Worm (Caenorhabditis elegans): ENCODE results near the gene tomm-40.

Gene tomm-40

DNA sequence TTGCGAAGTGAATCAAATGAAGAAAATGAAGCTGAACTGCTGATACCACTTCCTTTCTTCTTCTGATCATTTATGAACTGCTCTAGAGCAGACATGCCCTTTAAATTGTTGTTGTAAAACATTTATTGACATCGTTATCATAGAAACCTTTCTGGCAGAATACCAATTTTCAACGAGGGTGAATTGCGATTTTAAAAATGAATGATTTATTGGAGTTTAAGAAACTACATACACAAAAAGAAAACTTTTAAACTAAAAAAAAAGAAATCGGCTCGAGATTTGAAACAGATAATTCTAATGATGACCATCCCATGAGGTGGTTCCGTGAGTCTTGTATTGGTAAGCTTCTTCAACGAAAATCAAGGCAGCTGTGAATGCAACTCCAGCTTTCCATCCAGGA lies 9.3 kb downstream of the tomm-40 start, which contains the start of gene sftd-3:
TSS of gene sftd-3 (minus strand) at position 101 of the 400 bp plus-strand sequence.
- no peak for TF ChIP-seq ama-1 (optimal IDR thresholded peaks at IDR 0.05)
- no peak for TF ChIP-seq lin-39 (tag; optimal IDR thresholded peaks at IDR 0.05)
- no peak for TF ChIP-seq sma-3 (GFP tag; optimal IDR thresholded peaks at IDR 0.05)
- TF ChIP-seq snpc-4 (tag; optimal IDR thresholded peaks at IDR 0.05), result no peak
- no peak for TF ChIP-seq elt-1 (tag; optimal IDR thresholded peaks at IDR 0.05)
- TF ChIP-seq ZK546.5 (tag; optimal IDR thresholded peaks at IDR 0.05), result no peak
- no peak for TF ChIP-seq alr-1 (tag; optimal IDR thresholded peaks at IDR 0.05)
- no peak for TF ChIP-seq lin-13 (GFP tag; optimal IDR thresholded peaks at IDR 0.05)
- no peak for TF ChIP-seq ztf-4 (tag; optimal IDR thresholded peaks at IDR 0.05)
- no peak for TF ChIP-seq nhr-129 (tag; optimal IDR thresholded peaks at IDR 0.05)
- no peak for TF ChIP-seq unc-62 (GFP tag; optimal IDR thresholded peaks at IDR 0.05)
- no peak for TF ChIP-seq gmeb-1 (tag; optimal IDR thresholded peaks at IDR 0.05)
- TF ChIP-seq mbf-1 (tag; optimal IDR thresholded peaks at IDR 0.05), result no peak
- TF ChIP-seq unc-55 (GFP tag; optimal IDR thresholded peaks at IDR 0.05), result no peak
- TF ChIP-seq ztf-1 (GFP tag; conservative IDR thresholded peaks at IDR 0.05), result no peak
- no peak for TF ChIP-seq nhr-237 (tag; optimal IDR thresholded peaks at IDR 0.05)
- TF ChIP-seq zag-1 (tag; optimal IDR thresholded peaks at IDR 0.05), result no peak
- TF ChIP-seq unc-39 (tag; optimal IDR thresholded peaks at IDR 0.05), result no peak

DNA sequence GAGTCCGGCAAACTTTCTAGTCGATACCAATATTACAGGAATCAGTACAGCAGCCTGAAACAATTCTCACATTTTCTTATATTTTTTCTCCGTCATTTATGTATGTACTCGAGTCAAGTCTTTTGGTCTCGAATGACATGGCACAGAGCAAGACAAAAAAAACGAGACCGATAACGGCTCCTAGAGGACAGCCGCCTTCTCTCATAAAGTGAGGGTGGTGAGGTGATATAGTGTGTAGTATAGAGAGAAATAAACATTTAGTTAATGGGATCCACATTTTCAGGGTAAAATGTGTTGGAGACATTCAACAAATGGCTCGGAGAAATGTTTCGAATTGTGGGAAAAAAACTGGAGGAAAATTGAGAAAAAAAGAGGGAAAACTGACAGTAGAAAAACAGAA lies 11.2 kb downstream of the tomm-40 start:
- no peak for TF ChIP-seq peb-1 (tag; optimal IDR thresholded peaks at IDR 0.05)
- TF ChIP-seq mdl-1 (tag; optimal IDR thresholded peaks at IDR 0.05), result no peak
- no peak for TF ChIP-seq elt-3 (tag; optimal IDR thresholded peaks at IDR 0.05)
- TF ChIP-seq nhr-10 (tag; optimal IDR thresholded peaks at IDR 0.05), result no peak
- TF ChIP-seq nhr-6 (tag; optimal IDR thresholded peaks at IDR 0.05), result no peak
- TF ChIP-seq crh-2 (tag; optimal IDR thresholded peaks at IDR 0.05), result peak; percentile 23
- TF ChIP-seq lsy-2 (tag; optimal IDR thresholded peaks at IDR 0.05), result peak in 1 of 2 experiments; percentile 25
- no peak for TF ChIP-seq alr-1 (tag; optimal IDR thresholded peaks at IDR 0.05)
- no peak for TF ChIP-seq nhr-23 (tag; optimal IDR thresholded peaks at IDR 0.05)
- TF ChIP-seq gmeb-1 (tag; optimal IDR thresholded peaks at IDR 0.05), result no peak
- no peak for TF ChIP-seq ztf-11 (tag; optimal IDR thresholded peaks at IDR 0.05)
- no peak for TF ChIP-seq lin-13 (GFP tag; optimal IDR thresholded peaks at IDR 0.05)
- TF ChIP-seq skn-1 (tag; optimal IDR thresholded peaks at IDR 0.05), result no peak
- no peak for TF ChIP-seq nhr-237 (tag; optimal IDR thresholded peaks at IDR 0.05)
- no peak for TF ChIP-seq zag-1 (tag; optimal IDR thresholded peaks at IDR 0.05)
- TF ChIP-seq dmd-4 (tag; optimal IDR thresholded peaks at IDR 0.05), result no peak
- TF ChIP-seq nhr-25 (tag; optimal IDR thresholded peaks at IDR 0.05), result no peak
- no peak for TF ChIP-seq nhr-12 (tag; optimal IDR thresholded peaks at IDR 0.05)
- peak; percentile 8 for TF ChIP-seq nhr-129 (tag; optimal IDR thresholded peaks at IDR 0.05)
- no peak for TF ChIP-seq aly-2 (tag; optimal IDR thresholded peaks at IDR 0.05)
- no peak for TF ChIP-seq ZK546.5 (tag; optimal IDR thresholded peaks at IDR 0.05)
- TF ChIP-seq ztf-4 (tag; optimal IDR thresholded peaks at IDR 0.05), result no peak
- TF ChIP-seq nhr-21 (tag; optimal IDR thresholded peaks at IDR 0.05), result no peak
- peak; percentile 46 for TF ChIP-seq sma-9 (GFP tag; optimal IDR thresholded peaks at IDR 0.05)
- TF ChIP-seq sma-9 (tag; optimal IDR thresholded peaks at IDR 0.05), result no peak
- TF ChIP-seq R02D3.7 (tag; optimal IDR thresholded peaks at IDR 0.05), result no peak
- TF ChIP-seq unc-39 (tag; optimal IDR thresholded peaks at IDR 0.05), result no peak
- no peak for TF ChIP-seq nhr-11 (tag; optimal IDR thresholded peaks at IDR 0.05)
- no peak for TF ChIP-seq ama-1 (optimal IDR thresholded peaks at IDR 0.05)
- TF ChIP-seq mab-5 (tag; optimal IDR thresholded peaks at IDR 0.05), result peak; percentile 7
- no peak for TF ChIP-seq mbf-1 (tag; optimal IDR thresholded peaks at IDR 0.05)
- no peak for TF ChIP-seq unc-62 (GFP tag; optimal IDR thresholded peaks at IDR 0.05)
- TF ChIP-seq Y55F3AM.14 (GFP tag; optimal IDR thresholded peaks at IDR 0.05), result no peak
- no peak for TF ChIP-seq egl-27 (tag; optimal IDR thresholded peaks at IDR 0.05)
- peak; percentile 27 for TF ChIP-seq lin-39 (tag; optimal IDR thresholded peaks at IDR 0.05)
- TF ChIP-seq sem-4 (tag; optimal IDR thresholded peaks at IDR 0.05), result peak; percentile 7
- no peak for TF ChIP-seq fos-1 (tag; optimal IDR thresholded peaks at IDR 0.05)
- TF ChIP-seq F13H6.1 (tag; optimal IDR thresholded peaks at IDR 0.05), result peak; percentile 30
- no peak for TF ChIP-seq unc-55 (GFP tag; optimal IDR thresholded peaks at IDR 0.05)
- peak; percentile 37 for TF ChIP-seq C34F6.9 (tag; optimal IDR thresholded peaks at IDR 0.05)

All from whole organism, L2 larva.